Fruit fly (Drosophila melanogaster): ENCODE results near the gene CG32188.
"Not testable (repeated sequence)": the region's sequence is repeated elsewhere in the genome, so short reads cannot be mapped to it uniquely, and the experiment has no call there.

CG32188 gene

dm6 chr3L:17833525-17833924 is at the start of gene CG32188:
CG32188 (minus strand) TSS chr3L:17833625.
- TF ChIP-seq Dll (optimal IDR thresholded peaks at IDR 0.05) = no peak
- TF ChIP-seq psq (optimal IDR thresholded peaks at IDR 0.05) = no peak
- no peak for TF ChIP-seq CG8478 (optimal IDR thresholded peaks at IDR 0.05)
- TF ChIP-seq EcR (GFP tag; optimal IDR thresholded peaks at IDR 0.05) = no peak
- no peak for TF ChIP-seq pan (optimal IDR thresholded peaks at IDR 0.05)
- TF ChIP-seq usp (GFP tag; optimal IDR thresholded peaks at IDR 0.05) = no peak

- no peak for TF ChIP-seq CG8478 (optimal IDR thresholded peaks at IDR 0.05)
- no peak for TF ChIP-seq usp (GFP tag; optimal IDR thresholded peaks at IDR 0.05)
- TF ChIP-seq pan (optimal IDR thresholded peaks at IDR 0.05) = no peak
- TF ChIP-seq EcR (GFP tag; optimal IDR thresholded peaks at IDR 0.05) = no peak
- TF ChIP-seq Dll (optimal IDR thresholded peaks at IDR 0.05) = no peak
- no peak for TF ChIP-seq psq (optimal IDR thresholded peaks at IDR 0.05)
Observed at dm6 chr3L:17878781-17879360, 45.4 kb upstream of the CG32188 start, which contains the start of gene CG7408. CG7408 (plus strand) TSS chr3L:17879096.

dm6 chr3L:17858174-17858573 is 24.7 kb upstream of the CG32188 start, which contains the start of gene CG34002:
CG34002 (plus strand) TSS chr3L:17858474.
- not testable (repeated sequence) for TF ChIP-seq CG8478 (optimal IDR thresholded peaks at IDR 0.05); EcR (GFP tag; optimal IDR thresholded peaks at IDR 0.05); psq (optimal IDR thresholded peaks at IDR 0.05)

- TF ChIP-seq psq (optimal IDR thresholded peaks at IDR 0.05) = no peak
- no peak for TF ChIP-seq EcR (GFP tag; optimal IDR thresholded peaks at IDR 0.05)
- no peak for TF ChIP-seq CG8478 (optimal IDR thresholded peaks at IDR 0.05)
- no peak for TF ChIP-seq usp (GFP tag; optimal IDR thresholded peaks at IDR 0.05)
- TF ChIP-seq pan (optimal IDR thresholded peaks at IDR 0.05) = no peak
- TF ChIP-seq Dll (optimal IDR thresholded peaks at IDR 0.05) = no peak
Observed at dm6 chr3L:17856655-17857479, 23.4 kb upstream of the CG32188 start, which contains the start of gene CG5535. CG5535 (minus strand) TSS chr3L:17856794.

- no peak for TF ChIP-seq CG8478 (optimal IDR thresholded peaks at IDR 0.05)
- no peak for TF ChIP-seq Dll (optimal IDR thresholded peaks at IDR 0.05)
- no peak for TF ChIP-seq psq (optimal IDR thresholded peaks at IDR 0.05)
- no peak for TF ChIP-seq pan (optimal IDR thresholded peaks at IDR 0.05)
- no peak for TF ChIP-seq EcR (GFP tag; optimal IDR thresholded peaks at IDR 0.05)
- no peak for TF ChIP-seq usp (GFP tag; optimal IDR thresholded peaks at IDR 0.05)
Observed at dm6 chr3L:17849517-17849916, 16.1 kb upstream of the CG32188 start, which contains the start of gene TrpRS-m. TrpRS-m (plus strand) TSS chr3L:17849727.

dm6 chr3L:17846982-17847355 is 13.5 kb upstream of the CG32188 start:
- no peak for TF ChIP-seq Dll (optimal IDR thresholded peaks at IDR 0.05)
- no peak for TF ChIP-seq psq (optimal IDR thresholded peaks at IDR 0.05)
- no peak for TF ChIP-seq CG8478 (optimal IDR thresholded peaks at IDR 0.05)
- no peak for TF ChIP-seq EcR (GFP tag; optimal IDR thresholded peaks at IDR 0.05)
- no peak for TF ChIP-seq pan (optimal IDR thresholded peaks at IDR 0.05)
- TF ChIP-seq usp (GFP tag; optimal IDR thresholded peaks at IDR 0.05) = no peak

dm6 chr3L:17846169-17846981 is 12.9 kb upstream of the CG32188 start, which contains the start of the genes MED19 and CG7430:
MED19 (minus strand) TSS chr3L:17846501.
CG7430 (plus strand) TSS chr3L:17846916.
- TF ChIP-seq CG8478 (optimal IDR thresholded peaks at IDR 0.05) (no peak), usp (GFP tag; optimal IDR thresholded peaks at IDR 0.05) (no peak), psq (optimal IDR thresholded peaks at IDR 0.05) (no peak), EcR (GFP tag; optimal IDR thresholded peaks at IDR 0.05) (no peak), pan (optimal IDR thresholded peaks at IDR 0.05) (no peak), Dll (optimal IDR thresholded peaks at IDR 0.05) (no peak)

dm6 chr3L:17842892-17843703 is 9.7 kb upstream of the CG32188 start, which contains the start of gene CG5567:
CG5567 (minus strand) TSS chr3L:17843544.
- TF ChIP-seq pan (optimal IDR thresholded peaks at IDR 0.05) = no peak
- TF ChIP-seq Dll (optimal IDR thresholded peaks at IDR 0.05) = no peak

- TF ChIP-seq pan (optimal IDR thresholded peaks at IDR 0.05) = no peak
- no peak for TF ChIP-seq CG8478 (optimal IDR thresholded peaks at IDR 0.05)
- no peak for TF ChIP-seq usp (GFP tag; optimal IDR thresholded peaks at IDR 0.05)
- no peak for TF ChIP-seq psq (optimal IDR thresholded peaks at IDR 0.05)
- TF ChIP-seq EcR (GFP tag; optimal IDR thresholded peaks at IDR 0.05) = no peak
- TF ChIP-seq Dll (optimal IDR thresholded peaks at IDR 0.05) = no peak
Observed at dm6 chr3L:17841085-17841606, 7.7 kb upstream of the CG32188 start, which contains the start of gene CG5577. CG5577 (minus strand) TSS chr3L:17841427.

dm6 chr3L:17835074-17835473 is 1.6 kb upstream of the CG32188 start, which contains the start of gene CG32189:
CG32189 (minus strand) TSS chr3L:17835174.
- TF ChIP-seq psq (optimal IDR thresholded peaks at IDR 0.05) = no peak
- no peak for TF ChIP-seq Dll (optimal IDR thresholded peaks at IDR 0.05)
- TF ChIP-seq usp (GFP tag; optimal IDR thresholded peaks at IDR 0.05) = no peak
- TF ChIP-seq EcR (GFP tag; optimal IDR thresholded peaks at IDR 0.05) = no peak
- TF ChIP-seq CG8478 (optimal IDR thresholded peaks at IDR 0.05) = no peak
- no peak for TF ChIP-seq pan (optimal IDR thresholded peaks at IDR 0.05)
